Worm (Caenorhabditis elegans) whole organism, L4/young adult: ENCODE results near the gene eps-8.

ENCODE experiments used
- W03F9.2 ChIP-seq: fragments of 150-350 bp; optimal IDR thresholded peaks from 2 replicates; lab custom pipeline; 2014; ENCODE audit warnings: missing biosample characterization, missing genetic modification characterization
- dao-5 ChIP-seq: sonication (generic microtip); optimal IDR thresholded peaks from 2 replicates; lab custom pipeline; 2016; ENCODE audit warnings: missing genotype, missing genetic modification characterization, moderate library complexity, missing compliant biosample characterization
- him-1 ChIP-seq: sonication (generic microtip); optimal IDR thresholded peaks from 2 replicates; lab custom pipeline; 2016; ENCODE audit warnings: missing genotype, missing genetic modification reagents, missing genetic modification characterization, missing compliant biosample characterization

The eps-8 gene

ce11 chrIV:14874926-14875570, 4.2 kb upstream of the eps-8 start:
- TF ChIP-seq him-1 (tag; lab: Kevin White, UChicago), result no peak
- no peak for TF ChIP-seq W03F9.2 (tag; lab: Kevin White, UChicago)
- TF ChIP-seq dao-5 (tag; lab: Kevin White, UChicago), result no peak

- TF ChIP-seq him-1 (tag; lab: Kevin White, UChicago), result no peak
- no peak for TF ChIP-seq dao-5 (tag; lab: Kevin White, UChicago)
- no peak for TF ChIP-seq W03F9.2 (tag; lab: Kevin White, UChicago)
Observed at ce11 chrIV:14876632-14877031, 2.7 kb upstream of the eps-8 start.

ce11 chrIV:14877657-14878056, 1.6 kb upstream of the eps-8 start:
- TF ChIP-seq him-1 (tag; lab: Kevin White, UChicago) (no peak), dao-5 (tag; lab: Kevin White, UChicago) (no peak), W03F9.2 (tag; lab: Kevin White, UChicago) (no peak)

- no peak for TF ChIP-seq W03F9.2 (tag; lab: Kevin White, UChicago)
- TF ChIP-seq him-1 (tag; lab: Kevin White, UChicago), result no peak
- no peak for TF ChIP-seq dao-5 (tag; lab: Kevin White, UChicago)
Observed at ce11 chrIV:14883812-14884211, 4.5 kb downstream of the eps-8 start.

ce11 chrIV:14885584-14885983, 6.3 kb downstream of the eps-8 start:
- TF ChIP-seq him-1 (tag; lab: Kevin White, UChicago) (no peak), W03F9.2 (tag; lab: Kevin White, UChicago) (no peak), dao-5 (tag; lab: Kevin White, UChicago) (no peak)

ce11 chrIV:14888889-14889664, 9.8 kb downstream of the eps-8 start:
- TF ChIP-seq him-1 (tag; lab: Kevin White, UChicago) (no peak), dao-5 (tag; lab: Kevin White, UChicago) (no peak), W03F9.2 (tag; lab: Kevin White, UChicago) (no peak)

ce11 chrIV:14890914-14891313, 11.6 kb downstream of the eps-8 start:
- no peak for TF ChIP-seq W03F9.2 (tag; lab: Kevin White, UChicago)
- TF ChIP-seq dao-5 (tag; lab: Kevin White, UChicago), result no peak
- no peak for TF ChIP-seq him-1 (tag; lab: Kevin White, UChicago)

- TF ChIP-seq him-1 (tag; lab: Kevin White, UChicago) (no peak), W03F9.2 (tag; lab: Kevin White, UChicago) (no peak), dao-5 (tag; lab: Kevin White, UChicago) (no peak)
Observed at ce11 chrIV:14891996-14892395, 12.7 kb downstream of the eps-8 start.

ce11 chrIV:14894339-14894738, 15.1 kb downstream of the eps-8 start:
- TF ChIP-seq dao-5 (tag; lab: Kevin White, UChicago) (no peak), him-1 (tag; lab: Kevin White, UChicago) (no peak), W03F9.2 (tag; lab: Kevin White, UChicago) (no peak)

- TF ChIP-seq him-1 (tag; lab: Kevin White, UChicago) (no peak), W03F9.2 (tag; lab: Kevin White, UChicago) (no peak), dao-5 (tag; lab: Kevin White, UChicago) (no peak)
Observed at ce11 chrIV:14903188-14903587, 23.9 kb downstream of the eps-8 start.

ce11 chrIV:14909589-14909988, 30.3 kb downstream of the eps-8 start, which contains the start of gene pnc-2:
pnc-2 (minus strand) TSS chrIV:14909689.
- TF ChIP-seq him-1 (tag; lab: Kevin White, UChicago) (no peak), W03F9.2 (tag; lab: Kevin White, UChicago) (no peak)

- TF ChIP-seq W03F9.2 (tag; lab: Kevin White, UChicago) (no peak), dao-5 (tag; lab: Kevin White, UChicago) (no peak), him-1 (tag; lab: Kevin White, UChicago) (no peak)
Observed at ce11 chrIV:14919310-14919709, 40.0 kb downstream of the eps-8 start, which contains the start of gene ccch-5. ccch-5 (plus strand) TSS chrIV:14919610.

- no peak for TF ChIP-seq him-1 (tag; lab: Kevin White, UChicago)
- no peak for TF ChIP-seq W03F9.2 (tag; lab: Kevin White, UChicago)
- TF ChIP-seq dao-5 (tag; lab: Kevin White, UChicago), result no peak
Observed at ce11 chrIV:14929421-14929820, 50.1 kb downstream of the eps-8 start, which contains the start of gene Y57G11C.28. Y57G11C.28 (plus strand) TSS chrIV:14929721.
